Worm (Caenorhabditis elegans) whole organism, young adult: Measurements from ENCODE around the gene snt-7.
A peak's percentile ranks its signal among the peaks of the same experiment; 100 is the strongest.

Experiments used
- B0035.1 ChIP-seq: sonication (generic microtip); optimal IDR thresholded peaks from 2 replicates; lab custom pipeline; 2016; ENCODE audit warnings: missing genetic modification characterization, mild to moderate bottlenecking, missing compliant biosample characterization, missing genotype, missing genetic modification reagents
- C06A6.2 ChIP-seq: fragments of 200-800 bp; sonication (Bioruptor generic); conservative IDR thresholded peaks from 2 replicates; pipeline ENCODE4 v1.3.6; 2022; ENCODE audit warnings: missing genetic modification characterization, missing compliant biosample characterization
- D2030.7 ChIP-seq: fragments of 200-800 bp; sonication (Bioruptor generic); IDR thresholded peaks from 2 replicates; pipeline ENCODE4 v1.3.6; 2022; ENCODE audit warnings: missing genetic modification reagents, missing genetic modification characterization, missing compliant biosample characterization
- F39B2.1 ChIP-seq: fragments of 200-800 bp; sonication (Bioruptor generic); IDR thresholded peaks from 2 replicates; pipeline ENCODE4 v1.3.6; 2022; ENCODE audit warnings: missing genetic modification reagents, missing genetic modification characterization, missing compliant biosample characterization
- K11D2.4 ChIP-seq: fragments of 200-800 bp; sonication (Bioruptor generic); IDR thresholded peaks from 2 replicates; pipeline ENCODE4 v1.3.6; 2022; ENCODE audit warnings: missing genetic modification reagents, missing genetic modification characterization, missing compliant biosample characterization
- Y53F4B.3 ChIP-seq: fragments of 200-800 bp; sonication (Bioruptor generic); IDR thresholded peaks from 2 replicates; pipeline ENCODE4 v1.3.6; 2022; ENCODE audit warnings: missing genetic modification reagents, missing genetic modification characterization, missing compliant biosample characterization
- Y53G8AR.9 ChIP-seq: fragments of 200-800 bp; sonication (Bioruptor generic); conservative IDR thresholded peaks from 2 replicates; pipeline ENCODE4 v1.3.6; 2022; ENCODE audit warnings: missing genetic modification reagents, missing genetic modification characterization, missing compliant biosample characterization
- Y67H2A.10 ChIP-seq: fragments of 200-800 bp; sonication (Bioruptor generic); conservative IDR thresholded peaks from 2 replicates; pipeline ENCODE4 v1.3.6; 2022; ENCODE audit warnings: missing genetic modification reagents, missing genetic modification characterization, missing compliant biosample characterization
- Y95B8A.8 ChIP-seq: fragments of 200-800 bp; sonication (Bioruptor generic); IDR thresholded peaks from 2 replicates; pipeline ENCODE4 v1.3.6; 2022; ENCODE audit warnings: missing genetic modification reagents, missing genetic modification characterization, missing compliant biosample characterization
- ZK185.1 ChIP-seq: sonication (generic microtip); optimal IDR thresholded peaks from 2 replicates; lab custom pipeline; 2016; ENCODE audit warnings: mild to moderate bottlenecking, missing genetic modification characterization, missing compliant biosample characterization; ENCODE audit not compliant: poor library complexity, severe bottlenecking
- akir-1 ChIP-seq: fragments of 200-800 bp; sonication (Bioruptor generic); optimal IDR thresholded peaks from 2 replicates; lab custom pipeline; 2018; ENCODE audit warnings: mild to moderate bottlenecking, missing genetic modification characterization, moderate library complexity, missing compliant biosample characterization
- ama-1 ChIP-seq, 3 experiments: fragments of 150-350 bp in 1 of 3; sonication (generic microtip) in 2 of 3; optimal IDR thresholded peaks; 2 replicates each; lab custom pipeline; 2014 to 2018; ENCODE audit warnings: missing biosample characterization in 2 of 3, missing genetic modification characterization in 2 of 3, missing genetic modification reagents in 2 of 3
- aptf-2 ChIP-seq: fragments of 200-800 bp; sonication (Bioruptor generic); conservative IDR thresholded peaks from 2 replicates; pipeline ENCODE4 v1.3.6; 2022; ENCODE audit warnings: missing genetic modification reagents, missing genetic modification characterization, missing compliant biosample characterization
- attf-3 ChIP-seq: fragments of 200-800 bp; sonication (Bioruptor generic); conservative IDR thresholded peaks from 2 replicates; pipeline ENCODE4 v1.3.6; 2022; ENCODE audit warnings: missing genetic modification reagents, missing genetic modification characterization, missing compliant biosample characterization
- attf-6 ChIP-seq: fragments of 200-800 bp; sonication (Bioruptor generic); IDR thresholded peaks from 2 replicates; pipeline ENCODE4 v1.3.6; 2022; ENCODE audit warnings: missing genetic modification reagents, missing genetic modification characterization, missing compliant biosample characterization
- cebp-2 ChIP-seq: fragments of 200-800 bp; sonication (Bioruptor generic); IDR thresholded peaks from 2 replicates; pipeline ENCODE4 v1.3.6; 2022; ENCODE audit warnings: missing genetic modification characterization, missing compliant biosample characterization
- ceh-100 ChIP-seq: fragments of 200-800 bp; sonication (Bioruptor generic); IDR thresholded peaks from 2 replicates; pipeline ENCODE4 v1.3.6; 2022; ENCODE audit warnings: missing genetic modification reagents, missing genetic modification characterization, missing compliant biosample characterization
- dox-1 ChIP-seq: fragments of 200-800 bp; sonication (Bioruptor generic); IDR thresholded peaks from 2 replicates; pipeline ENCODE4 v1.3.6; 2022; ENCODE audit warnings: missing genetic modification reagents, missing genetic modification characterization, missing compliant biosample characterization
- dpff-1 ChIP-seq: sonication (generic microtip); optimal IDR thresholded peaks from 2 replicates; lab custom pipeline; 2017; ENCODE audit warnings: mild to moderate bottlenecking, missing genetic modification characterization, missing compliant biosample characterization
- egl-18 ChIP-seq: fragments of 200-800 bp; sonication (Bioruptor generic); IDR thresholded peaks from 2 replicates; pipeline ENCODE4 v1.3.6; 2022; ENCODE audit warnings: missing genetic modification reagents, missing genetic modification characterization, missing compliant biosample characterization
- ekl-4 ChIP-seq: fragments of 200-800 bp; sonication (Bioruptor generic); IDR thresholded peaks from 2 replicates; pipeline ENCODE4 v1.3.6; 2022; ENCODE audit warnings: missing genetic modification reagents, missing genetic modification characterization, missing compliant biosample characterization
- ets-4 ChIP-seq: fragments of 200-800 bp; sonication (Bioruptor generic); optimal IDR thresholded peaks from 2 replicates; lab custom pipeline; 2018; ENCODE audit warnings: mild to moderate bottlenecking, missing genetic modification characterization, missing compliant biosample characterization
- him-1 ChIP-seq: sonication (generic microtip); optimal IDR thresholded peaks from 2 replicates; lab custom pipeline; 2016; ENCODE audit warnings: missing genotype, missing genetic modification reagents, missing genetic modification characterization, missing compliant biosample characterization
- hlh-12 ChIP-seq: sonication (generic microtip); optimal IDR thresholded peaks from 2 replicates; lab custom pipeline; 2016; ENCODE audit warnings: missing genetic modification characterization, missing compliant biosample characterization
- hrde-1 ChIP-seq: sonication (generic microtip); optimal IDR thresholded peaks from 2 replicates; lab custom pipeline; 2016; ENCODE audit warnings: missing genetic modification characterization, mild to moderate bottlenecking, missing compliant biosample characterization, moderate library complexity, missing genotype, missing genetic modification reagents, borderline replicate concordance
- let-607 ChIP-seq, 2 experiments: fragments of 200-800 bp in 1 of 2; sonication (Bioruptor generic) in 1 of 2; sonication (generic microtip) in 1 of 2; optimal IDR thresholded peaks; 2 replicates each; lab custom pipeline; 2016 to 2018; ENCODE audit warnings: mild to moderate bottlenecking in 2 of 2, missing compliant biosample characterization in 2 of 2, missing genetic modification characterization in 2 of 2, moderate library complexity in 2 of 2, missing genotype in 1 of 2
- lin-40 ChIP-seq: sonication (generic microtip); optimal IDR thresholded peaks from 2 replicates; lab custom pipeline; 2016; ENCODE audit warnings: missing genetic modification characterization, mild to moderate bottlenecking, missing compliant biosample characterization, missing genotype, missing genetic modification reagents
- madf-3 ChIP-seq: fragments of 200-800 bp; sonication (Bioruptor generic); IDR thresholded peaks from 2 replicates; pipeline ENCODE4 v1.3.6; 2022; ENCODE audit warnings: missing genetic modification reagents, missing genetic modification characterization, missing compliant biosample characterization
- nfyb-1 ChIP-seq: fragments of 200-800 bp; sonication (Bioruptor generic); IDR thresholded peaks from 2 replicates; pipeline ENCODE4 v1.3.6; 2022; ENCODE audit warnings: missing genetic modification reagents, missing genetic modification characterization, missing compliant biosample characterization
- nhr-80 ChIP-seq: sonication (generic microtip); optimal IDR thresholded peaks from 2 replicates; lab custom pipeline; 2016; ENCODE audit warnings: missing genetic modification characterization, missing compliant biosample characterization
- pha-4 ChIP-seq: fragments of 150-350 bp; sonication (generic microtip); optimal IDR thresholded peaks from 2 replicates; lab custom pipeline; 2014; ENCODE audit warnings: missing biosample characterization, missing genetic modification reagents, missing genetic modification characterization
- rec-8 ChIP-seq, 2 experiments: sonication (generic microtip); optimal IDR thresholded peaks; 2 replicates each; lab custom pipeline; 2016; ENCODE audit warnings: mild to moderate bottlenecking in 2 of 2, missing genetic modification characterization in 2 of 2, missing genetic modification reagents in 2 of 2, missing genotype in 2 of 2, missing biosample characterization in 1 of 2, missing compliant biosample characterization in 1 of 2, moderate library complexity in 1 of 2
- rpc-1 ChIP-seq, 2 experiments: fragments of 150-350 bp in 1 of 2; sonication (generic microtip) in 1 of 2; optimal IDR thresholded peaks; 2 replicates each; lab custom pipeline; 2014 to 2018; ENCODE audit warnings: missing biosample characterization in 1 of 2, missing genetic modification characterization in 1 of 2, missing genetic modification reagents in 1 of 2, missing genotype in 1 of 2
- sdz-38 ChIP-seq: sonication (generic microtip); optimal IDR thresholded peaks from 2 replicates; lab custom pipeline; 2016; ENCODE audit warnings: missing genotype, missing genetic modification characterization, missing compliant biosample characterization
- sea-2 ChIP-seq: fragments of 200-800 bp; sonication (Bioruptor generic); IDR thresholded peaks from 2 replicates; pipeline ENCODE4 v1.3.6; 2022; ENCODE audit warnings: missing genetic modification characterization, missing compliant biosample characterization
- snpc-3.4 ChIP-seq: sonication (generic microtip); optimal IDR thresholded peaks from 2 replicates; lab custom pipeline; 2017; ENCODE audit warnings: missing genetic modification characterization, mild to moderate bottlenecking, missing compliant biosample characterization, antibody characterized with exemption, moderate library complexity, missing genotype, missing genetic modification reagents
- snpc-4 ChIP-seq, 5 experiments: fragments of 150-350 bp in 1 of 5; sonication (generic microtip) in 4 of 5; optimal IDR thresholded peaks; 2 replicates each; lab custom pipeline; 2014 to 2018; ENCODE audit warnings: missing genetic modification characterization in 5 of 5, missing biosample characterization in 3 of 5, antibody characterized with exemption in 2 of 5, mild to moderate bottlenecking in 2 of 5, missing compliant biosample characterization in 2 of 5, missing genotype in 2 of 5, moderate library complexity in 2 of 5, missing genetic modification reagents in 1 of 5
- tbp1 ChIP-seq: fragments of 200-800 bp; sonication (Bioruptor generic); optimal IDR thresholded peaks from 2 replicates; lab custom pipeline; 2018; ENCODE audit warnings: mild to moderate bottlenecking, missing genetic modification characterization, missing compliant biosample characterization
- tbx-9 ChIP-seq: sonication (generic microtip); optimal IDR thresholded peaks from 2 replicates; lab custom pipeline; 2016; ENCODE audit warnings: borderline replicate concordance, missing genetic modification characterization, inconsistent platforms, missing compliant biosample characterization
- unc-62 ChIP-seq: fragments of 150-350 bp; optimal IDR thresholded peaks from 2 replicates; lab custom pipeline; 2014; ENCODE audit warnings: missing biosample characterization, missing genetic modification reagents, missing genetic modification characterization
- xnd-1 ChIP-seq: sonication (generic microtip); optimal IDR thresholded peaks from 2 replicates; lab custom pipeline; 2016; ENCODE audit warnings: missing genotype, missing genetic modification reagents, missing genetic modification characterization, missing compliant biosample characterization
- zfh-2 ChIP-seq: fragments of 200-800 bp; sonication (Bioruptor generic); conservative IDR thresholded peaks from 2 replicates; pipeline ENCODE4 v1.3.6; 2022; ENCODE audit warnings: missing genetic modification reagents, missing genetic modification characterization, missing compliant biosample characterization
- ztf-18 ChIP-seq: sonication (generic microtip); optimal IDR thresholded peaks from 2 replicates; lab custom pipeline; 2016; ENCODE audit warnings: missing genotype, mild to moderate bottlenecking, missing genetic modification characterization, missing compliant biosample characterization
- ztf-25 ChIP-seq: fragments of 200-800 bp; sonication (Bioruptor generic); IDR thresholded peaks from 2 replicates; pipeline ENCODE4 v1.3.6; 2022; ENCODE audit warnings: missing genetic modification reagents, missing genetic modification characterization, missing compliant biosample characterization
- ztf-28 ChIP-seq: fragments of 200-800 bp; sonication (Bioruptor generic); IDR thresholded peaks from 2 replicates; pipeline ENCODE4 v1.3.6; 2022; ENCODE audit warnings: missing genetic modification reagents, missing genetic modification characterization, missing compliant biosample characterization
- ztf-3 ChIP-seq: fragments of 200-800 bp; sonication (Bioruptor generic); optimal IDR thresholded peaks from 2 replicates; lab custom pipeline; 2018; ENCODE audit warnings: mild to moderate bottlenecking, missing genetic modification characterization, missing compliant biosample characterization
- ztf-6 ChIP-seq: fragments of 200-800 bp; sonication (Bioruptor generic); IDR thresholded peaks from 2 replicates; pipeline ENCODE4 v1.3.6; 2022; ENCODE audit warnings: missing genetic modification reagents, missing genetic modification characterization, missing compliant biosample characterization

The snt-7 gene

DNA sequence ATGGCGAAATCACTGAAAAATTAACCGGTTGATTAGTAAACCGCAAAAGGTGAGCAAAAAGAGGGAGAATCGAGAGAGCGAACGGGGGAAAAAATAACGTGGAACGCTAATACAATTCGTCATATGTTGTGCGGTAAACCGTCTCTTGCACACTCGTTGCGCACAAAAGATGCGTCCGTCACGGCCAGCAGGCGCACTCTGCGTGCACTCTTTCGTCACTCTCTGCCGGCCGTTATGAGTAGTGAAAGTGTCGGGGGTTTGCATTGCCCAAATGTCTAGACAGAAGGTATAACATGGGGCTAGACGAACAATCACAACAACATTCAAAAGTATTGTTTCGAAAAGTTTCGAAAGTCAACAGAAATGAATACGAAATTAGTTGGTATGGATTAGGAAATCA lies 17.5 kb downstream of the snt-7 start, which contains the start of gene pkhm-2 (continued):
- TF ChIP-seq hrde-1 (tag; lab: Kevin White, UChicago) (no peak), ama-1 (optimal IDR thresholded peaks at IDR 0.05; lab: Kevin White, UChicago) (no peak), ama-1 (GFP tag; optimal IDR thresholded peaks at IDR 0.05; lab: Kevin White, UChicago) (no peak), sea-2 (GFP tag; lab: Robert Waterston, UW) (no peak), Y67H2A.10 (GFP tag; lab: Robert Waterston, UW) (no peak), hlh-12 (tag; lab: Kevin White, UChicago) (no peak), rpc-1 (optimal IDR thresholded peaks at IDR 0.05; lab: Kevin White, UChicago) (no peak), rpc-1 (tag; optimal IDR thresholded peaks at IDR 0.05; lab: Kevin White, UChicago) (no peak), rec-8 (tag; optimal IDR thresholded peaks at IDR 0.05; lab: Kevin White, UChicago) (no peak), Y53G8AR.9 (peak; percentile 80), him-1 (no peak), D2030.7 (GFP tag; lab: Robert Waterston, UW) (no peak), aptf-2 (GFP tag; lab: Robert Waterston, UW) (no peak), ztf-3 (peak; percentile 17), akir-1 (no peak), Y95B8A.8 (GFP tag; lab: Robert Waterston, UW) (no peak), madf-3 (no peak), ztf-18 (tag; lab: Kevin White, UChicago) (peak; percentile 98), snpc-4 (GFP tag; optimal IDR thresholded peaks at IDR 0.05; lab: Kevin White, UChicago) (no peak), snpc-4 (tag; optimal IDR thresholded peaks at IDR 0.05; lab: Kevin White, UChicago) (peak; percentile 73 to 88 (median 77)), zfh-2 (peak; percentile 97), pha-4 (tag; lab: Kevin White, UChicago) (no peak), dox-1 (GFP tag; lab: Robert Waterston, UW) (peak; percentile 92), tbx-9 (tag; lab: Kevin White, UChicago) (no peak), ceh-100 (GFP tag; lab: Robert Waterston, UW) (no peak), tbp1 (GFP tag; lab: Kevin White, UChicago) (peak; percentile 57), nfyb-1 (GFP tag; lab: Robert Waterston, UW) (peak; percentile 86), attf-6 (GFP tag; lab: Robert Waterston, UW) (no peak), ztf-28 (GFP tag; lab: Robert Waterston, UW) (no peak), Y53F4B.3 (GFP tag; lab: Robert Waterston, UW) (no peak), xnd-1 (tag; lab: Kevin White, UChicago) (no peak), dpff-1 (no peak), snpc-3.4 (tag; lab: Kevin White, UChicago) (no peak), ztf-6 (GFP tag; lab: Robert Waterston, UW) (no peak), K11D2.4 (peak; percentile 86), unc-62 (GFP tag; lab: Kevin White, UChicago) (no peak), cebp-2 (GFP tag; lab: Robert Waterston, UW) (0 out of 2 replicates have a peak, but pooled peaks have one; percentile 64), sdz-38 (tag; lab: Kevin White, UChicago) (no peak), ZK185.1 (tag; lab: Kevin White, UChicago) (no peak), lin-40 (peak; percentile 93), F39B2.1 (GFP tag; lab: Robert Waterston, UW) (no peak), attf-3 (GFP tag; lab: Robert Waterston, UW) (0 out of 2 replicates have a peak, but pooled peaks have one; percentile 50), C06A6.2 (GFP tag; lab: Robert Waterston, UW) (peak; percentile 70; the same call in 1 of the 2 replicates), egl-18 (peak; percentile 88), let-607 (tag; optimal IDR thresholded peaks at IDR 0.05; lab: Kevin White, UChicago) (peak; percentile 60 to 73), B0035.1 (no peak), ztf-25 (GFP tag; lab: Robert Waterston, UW) (no peak), nhr-80 (peak; percentile 93), ets-4 (peak; percentile 89), ekl-4 (GFP tag; lab: Robert Waterston, UW) (peak; percentile 85)
